Worm (Caenorhabditis elegans) whole organism, midembryonic: ENCODE results near the gene dnc-1.

Experiments
- flt-1 ChIP-seq: fragments of 200-800 bp; sonication (Bioruptor generic); IDR thresholded peaks from 2 replicates; pipeline ENCODE4 v1.3.6; 2022; ENCODE audit warnings: missing genetic modification characterization, missing compliant biosample characterization
- klf-2 ChIP-seq: fragments of 200-800 bp; sonication (Bioruptor generic); conservative IDR thresholded peaks from 2 replicates; pipeline ENCODE4 v1.3.6; 2022; ENCODE audit warnings: missing genetic modification reagents, missing genetic modification characterization, missing compliant biosample characterization
- med-1 ChIP-seq: sonication (generic microtip); optimal IDR thresholded peaks from 2 replicates; lab custom pipeline; 2017; ENCODE audit warnings: missing genetic modification characterization, mild to moderate bottlenecking, missing compliant biosample characterization, antibody characterized with exemption, missing genetic modification reagents; ENCODE audit not compliant: insufficient read depth
- tab-1 ChIP-seq: fragments of 200-800 bp; sonication (Bioruptor generic); IDR thresholded peaks from 2 replicates; pipeline ENCODE4 v1.3.6; 2022; ENCODE audit warnings: missing genetic modification characterization, missing compliant biosample characterization
- ztf-23 ChIP-seq: fragments of 200-800 bp; sonication (Bioruptor generic); IDR thresholded peaks from 2 replicates; pipeline ENCODE4 v1.3.6; 2022; ENCODE audit warnings: missing genetic modification reagents, missing genetic modification characterization, missing compliant biosample characterization
- ztf-29 ChIP-seq: fragments of 200-800 bp; sonication (Bioruptor generic); IDR thresholded peaks from 2 replicates; pipeline ENCODE4 v1.3.6; 2022; ENCODE audit warnings: missing genetic modification reagents, missing genetic modification characterization, missing compliant biosample characterization

ce11 chrIV:10966359-10966758 lies 33.4 kb upstream of the dnc-1 start, which contains the start of the genes aqp-3 and Y69E1A.8:
- TF ChIP-seq flt-1 (no peak), tab-1 (GFP tag; lab: Robert Waterston, UW) (no peak), ztf-23 (GFP tag; lab: Robert Waterston, UW) (no peak), klf-2 (GFP tag; lab: Robert Waterston, UW) (no peak), ztf-29 (no peak), med-1 (GFP tag; lab: Kevin White, UChicago) (no peak)
